Fruit fly (Drosophila melanogaster): Measurements from ENCODE around the gene CG14024.
A peak's percentile ranks its signal among the peaks of the same experiment; 100 is the strongest.

DNA sequence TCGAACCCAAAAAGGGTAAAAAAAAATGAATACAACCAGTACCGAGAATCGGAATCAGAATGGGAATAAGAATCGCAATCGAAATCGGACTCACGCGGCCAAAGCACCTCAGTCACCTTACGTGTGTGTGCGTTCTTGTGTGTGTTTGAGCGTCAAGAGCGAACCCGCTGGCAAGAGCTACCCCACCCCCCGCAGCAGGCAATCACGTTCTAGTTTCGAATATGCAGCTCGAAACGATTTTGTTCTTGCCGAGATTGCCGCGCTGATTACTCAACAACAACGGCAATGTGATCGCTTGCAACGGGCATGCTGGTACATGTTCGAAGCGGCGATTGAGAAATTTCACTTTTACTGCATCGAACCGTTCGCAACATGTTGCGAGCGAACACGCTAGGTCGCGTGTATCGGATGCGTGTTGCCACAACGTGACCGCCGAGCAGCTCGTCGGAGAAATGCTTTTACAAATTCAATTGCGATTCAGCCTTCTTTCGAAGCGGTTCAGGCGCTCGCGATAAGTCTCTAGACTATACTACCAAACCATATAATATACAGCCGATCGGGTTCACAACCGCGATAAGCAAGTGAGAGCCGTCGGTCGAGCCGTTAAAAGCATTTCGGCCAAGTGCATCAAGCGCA, 9.3 kb downstream of the CG14024 start:
- TF ChIP-seq CG7045 (GFP tag; optimal IDR thresholded peaks at IDR 0.05): no peak
- TF ChIP-seq kay (GFP tag; ENCODE audit: borderline replicate concordance): peak; percentile 98
- TF ChIP-seq CG5204 (GFP tag; optimal IDR thresholded peaks at IDR 0.05): no peak
- peak; percentile 93 for TF ChIP-seq tj (GFP tag; optimal IDR thresholded peaks at IDR 0.05)
- peak; percentile 91 for TF ChIP-seq CG12768 (GFP tag; optimal IDR thresholded peaks at IDR 0.05)
- TF ChIP-seq cnc (optimal IDR thresholded peaks at IDR 0.05): no peak
- TF ChIP-seq cic (GFP tag; optimal IDR thresholded peaks at IDR 0.05): peak; percentile 99
- no peak for TF ChIP-seq CG1620 (GFP tag; optimal IDR thresholded peaks at IDR 0.05)
